Fruit fly (Drosophila melanogaster) whole organism, wandering third instar larva: Measurements from ENCODE around the gene mAChR-C.

Experiments
- Hnf4 ChIP-seq: fragments of 200-800 bp; sonication (Bioruptor generic); optimal IDR thresholded peaks from 2 replicates; lab custom pipeline; 2016; ENCODE audit warnings: missing biosample characterization, mild to moderate bottlenecking, missing genetic modification characterization
- br ChIP-seq: fragments of 200-800 bp; sonication (Bioruptor generic); optimal IDR thresholded peaks from 2 replicates; lab custom pipeline; 2016; ENCODE audit warnings: missing biosample characterization, missing genetic modification characterization
- ey ChIP-seq: fragments of 200-800 bp; sonication (Bioruptor generic); optimal IDR thresholded peaks from 2 replicates; lab custom pipeline; 2016; ENCODE audit warnings: missing biosample characterization, missing genetic modification characterization
- pan ChIP-seq: fragments of >200 bp; optimal IDR thresholded peaks from 2 replicates; lab custom pipeline; 2017

DNA sequence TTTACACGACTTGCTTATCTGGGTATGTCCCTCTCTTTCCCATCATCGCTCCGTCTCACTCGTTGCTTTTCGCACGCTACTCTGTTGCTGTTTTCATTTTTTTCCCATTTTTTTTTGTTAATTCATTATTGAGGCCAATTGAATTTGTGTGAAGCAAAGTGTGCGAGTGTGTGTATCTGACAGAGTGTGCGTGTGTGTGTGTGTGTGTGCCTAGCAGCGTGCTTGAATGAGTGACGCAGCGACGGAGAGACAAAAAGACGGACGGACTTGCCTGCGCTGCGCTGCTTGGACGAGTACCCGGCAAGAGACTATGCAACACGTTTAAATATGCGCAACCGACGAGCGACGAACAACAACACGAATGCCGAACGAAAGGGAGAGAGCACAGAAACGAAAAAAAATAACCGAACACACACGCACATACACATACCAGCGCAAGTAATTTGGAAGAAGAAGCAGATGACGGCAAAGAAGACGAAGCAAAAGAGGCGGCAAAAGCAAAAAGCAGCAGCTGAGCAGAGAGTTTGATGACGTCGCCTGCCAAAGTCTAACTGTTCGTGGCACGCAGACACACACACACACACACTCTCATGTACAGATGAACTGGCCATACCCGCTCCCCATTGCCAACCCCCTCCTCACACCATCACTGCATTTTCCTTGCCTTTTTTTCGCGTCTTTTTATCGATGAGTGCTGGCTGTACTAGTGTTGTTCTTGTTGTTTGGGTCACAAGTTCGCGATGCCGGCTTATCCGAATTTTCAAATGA is 30.2 kb upstream of the mAChR-C start:
- TF ChIP-seq pan (lab: Kevin White, UChicago) (no peak), Hnf4 (GFP tag; lab: Kevin White, UChicago) (no peak), ey (no peak), br (peak; percentile 14)
